Fruit fly (Drosophila melanogaster) S2 (cell line): ENCODE results near the gene CG43965.

Source experiments
- CG8478 ChIP-seq: fragments of >200 bp; optimal IDR thresholded peaks from 2 replicates; lab custom pipeline; 2018
- CTCF ChIP-seq, 2 experiments: fragments of >200 bp; optimal IDR thresholded peaks; 2 replicates each; lab custom pipeline; 2018

- TF ChIP-seq CTCF (optimal IDR thresholded peaks at IDR 0.05; lab: Kevin White, UChicago): peak; percentile 85 to 98
- TF ChIP-seq CG8478 (lab: Kevin White, UChicago): no peak
Measured at dm6 chr3L:8748839-8749238, 23.3 kb upstream of the CG43965 start.
